Fruit fly (Drosophila melanogaster): Measurements from ENCODE around the gene Ucp4C.

dm6 chr2L:6000065-6000464, 31.7 kb downstream of the Ucp4C start, which contains the start of gene Tsp26A:
- no peak for TF ChIP-seq Snoo (tag; optimal IDR thresholded peaks at IDR 0.05)
- TF ChIP-seq CG4496 (GFP tag; IDR thresholded peaks at IDR 0.05) = no peak
- no peak for TF ChIP-seq Pif1A (GFP tag; optimal IDR thresholded peaks at IDR 0.05)
- no peak for TF ChIP-seq Ets98B (GFP tag; IDR thresholded peaks at IDR 0.05)
- TF ChIP-seq CG15710 (tag; optimal IDR thresholded peaks at IDR 0.05) = no peak
